Fruit fly (Drosophila melanogaster): ENCODE results near the gene CG31516.

CG31516 gene

dm6 chr3R:4215264-4215993, 4.5 kb downstream of the CG31516 start, which contains the start of gene CG14636 (continued):
- TF ChIP-seq Hmr (GFP tag; optimal IDR thresholded peaks at IDR 0.05) (peak; percentile 80), Vsx1 (GFP tag; optimal IDR thresholded peaks at IDR 0.05) (no peak), CG10654 (GFP tag; optimal IDR thresholded peaks at IDR 0.05) (peak; percentile 50), stc (GFP tag; IDR thresholded peaks at IDR 0.05) (peak; percentile 83), Dbx (GFP tag; IDR thresholded peaks at IDR 0.05) (peak; percentile 60; the same call in 1 of the 3 replicates), CG9797 (GFP tag; optimal IDR thresholded peaks at IDR 0.05) (no peak), Antp (GFP tag; optimal IDR thresholded peaks at IDR 0.05) (peak; percentile 80), cas (GFP tag; IDR thresholded peaks at IDR 0.05) (0 out of 2 replicates have a peak, but pooled peaks have one; percentile 39), tx (GFP tag; optimal IDR thresholded peaks at IDR 0.05) (peak; percentile 72), CG12219 (GFP tag; optimal IDR thresholded peaks at IDR 0.05) (peak; percentile 58), dati (GFP tag; IDR thresholded peaks at IDR 0.05) (no peak), CG31441 (GFP tag; IDR thresholded peaks at IDR 0.05) (peak; percentile 49), Xrp1 (GFP tag; IDR thresholded peaks at IDR 0.05) (peak; percentile 74), CG7963 (GFP tag; IDR thresholded peaks at IDR 0.05; ENCODE audit: partially characterized antibody) (0 out of 3 replicates have a peak, but pooled peaks have one; percentile 31), ato (GFP tag; IDR thresholded peaks at IDR 0.05; ENCODE audit: partially characterized antibody) (peak; percentile 30; the same call in 1 of the 2 replicates), hb (GFP tag; IDR thresholded peaks at IDR 0.05; ENCODE audit: partially characterized antibody) (peak; percentile 62; the same call in 1 of the 3 replicates), CG16863 (GFP tag; optimal IDR thresholded peaks at IDR 0.05) (peak; percentile 64), CG1832 (GFP tag; optimal IDR thresholded peaks at IDR 0.05) (no peak), CG16815 (GFP tag; optimal IDR thresholded peaks at IDR 0.05) (peak; percentile 24), CG7987 (GFP tag; optimal IDR thresholded peaks at IDR 0.05) (no peak), ap (GFP tag; IDR thresholded peaks at IDR 0.05) (peak; percentile 49), CG15514 (GFP tag; optimal IDR thresholded peaks at IDR 0.05) (peak; percentile 73), CG18764 (GFP tag; optimal IDR thresholded peaks at IDR 0.05) (no peak), CG4360 (GFP tag; IDR thresholded peaks at IDR 0.05) (no peak), CG30403 (GFP tag; optimal IDR thresholded peaks at IDR 0.05) (peak; percentile 60), CG8765 (GFP tag; IDR thresholded peaks at IDR 0.05) (no peak), CG8944 (GFP tag; optimal IDR thresholded peaks at IDR 0.05) (peak; percentile 63), CHES-1-like (GFP tag; optimal IDR thresholded peaks at IDR 0.05) (peak; percentile 69), Sry-β (GFP tag; optimal IDR thresholded peaks at IDR 0.05) (no peak), toy (GFP tag; IDR thresholded peaks at IDR 0.05) (0 out of 2 replicates have a peak, but pooled peaks have one; percentile 15), CG6765 (GFP tag; optimal IDR thresholded peaks at IDR 0.05) (peak; percentile 73), ac (GFP tag; optimal IDR thresholded peaks at IDR 0.05) (no peak), dpn (GFP tag; optimal IDR thresholded peaks at IDR 0.05) (peak; percentile 73 to 74), Bgb (GFP tag; IDR thresholded peaks at IDR 0.05; ENCODE audit: partially characterized antibody) (peak; percentile 58; the same call in 1 of the 2 replicates), CG2120 (GFP tag; optimal IDR thresholded peaks at IDR 0.05) (peak; percentile 77), Eip74EF (GFP tag; optimal IDR thresholded peaks at IDR 0.05) (peak in 1 of 2 experiments; percentile 25), CG12744 (GFP tag; optimal IDR thresholded peaks at IDR 0.05) (peak; percentile 35), abd-A (tag; optimal IDR thresholded peaks at IDR 0.05) (no peak), CG3726 (GFP tag; IDR thresholded peaks at IDR 0.05) (peak; percentile 77), sr (GFP tag; IDR thresholded peaks at IDR 0.05) (0 out of 3 replicates have a peak, but pooled peaks have one; percentile 28), Hsf (GFP tag; optimal IDR thresholded peaks at IDR 0.05) (peak; percentile 72), lov (optimal IDR thresholded peaks at IDR 0.05) (no peak), lov (GFP tag; IDR thresholded peaks at IDR 0.05) (no peak), mld (GFP tag; IDR thresholded peaks at IDR 0.05; ENCODE audit: partially characterized antibody) (no peak), stwl (tag; optimal IDR thresholded peaks at IDR 0.05) (no peak), CG12299 (tag; optimal IDR thresholded peaks at IDR 0.05) (no peak), CG7357 (GFP tag; IDR thresholded peaks at IDR 0.05) (peak; percentile 70; the same call in 2 of the 3 replicates), CG4820 (GFP tag; optimal IDR thresholded peaks at IDR 0.05) (peak; percentile 39), salm (tag; optimal IDR thresholded peaks at IDR 0.05) (peak; percentile 18)
